Fruit fly (Drosophila melanogaster): ENCODE measurements around the gene CG14989.

Gene CG14989

DNA sequence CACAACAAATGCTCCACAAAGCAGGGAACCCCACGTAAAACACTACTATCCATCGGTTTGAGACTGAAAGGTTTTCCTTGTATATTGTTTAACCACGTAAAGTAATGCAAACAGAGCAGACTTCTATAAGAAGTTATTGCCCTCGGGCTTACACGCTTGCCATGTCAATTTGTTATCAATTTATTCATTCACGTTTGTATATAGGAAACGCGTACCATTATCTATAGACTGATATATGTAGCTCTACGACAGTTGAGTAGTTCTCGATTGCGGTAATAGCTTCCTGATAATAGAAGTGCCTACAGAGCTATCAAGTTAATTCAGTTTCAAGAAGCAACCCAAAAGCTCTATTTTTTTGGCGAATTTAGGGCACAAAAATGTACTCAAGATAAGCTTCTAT lies 11.8 kb downstream of the CG14989 start:
- TF ChIP-seq h (optimal IDR thresholded peaks at IDR 0.05) (no peak), psq (optimal IDR thresholded peaks at IDR 0.05) (no peak), insv (optimal IDR thresholded peaks at IDR 0.05) (no peak), Myc (optimal IDR thresholded peaks at IDR 0.05) (no peak)

- TF ChIP-seq h (optimal IDR thresholded peaks at IDR 0.05) (no peak), Myc (optimal IDR thresholded peaks at IDR 0.05) (no peak), psq (optimal IDR thresholded peaks at IDR 0.05) (no peak), insv (optimal IDR thresholded peaks at IDR 0.05) (no peak), Sin3A (optimal IDR thresholded peaks at IDR 0.05) (no peak), ttk (optimal IDR thresholded peaks at IDR 0.05) (no peak)
Measured at dm6 chr3L:4102496-4103257, 15.3 kb downstream of the CG14989 start, which contains the start of gene CG14995. Gene CG14995, minus strand, starts transcription at chr3L:4103256.

- no peak for TF ChIP-seq ttk (optimal IDR thresholded peaks at IDR 0.05)
- no peak for TF ChIP-seq insv (optimal IDR thresholded peaks at IDR 0.05)
- no peak for TF ChIP-seq Sin3A (optimal IDR thresholded peaks at IDR 0.05)
- peak; percentile 94 for TF ChIP-seq psq (optimal IDR thresholded peaks at IDR 0.05)
Measured at dm6 chr3L:4103258-4104247, 16.2 kb downstream of the CG14989 start, which contains the start of gene Fit1. Gene Fit1, plus strand, starts transcription at chr3L:4103564.

DNA sequence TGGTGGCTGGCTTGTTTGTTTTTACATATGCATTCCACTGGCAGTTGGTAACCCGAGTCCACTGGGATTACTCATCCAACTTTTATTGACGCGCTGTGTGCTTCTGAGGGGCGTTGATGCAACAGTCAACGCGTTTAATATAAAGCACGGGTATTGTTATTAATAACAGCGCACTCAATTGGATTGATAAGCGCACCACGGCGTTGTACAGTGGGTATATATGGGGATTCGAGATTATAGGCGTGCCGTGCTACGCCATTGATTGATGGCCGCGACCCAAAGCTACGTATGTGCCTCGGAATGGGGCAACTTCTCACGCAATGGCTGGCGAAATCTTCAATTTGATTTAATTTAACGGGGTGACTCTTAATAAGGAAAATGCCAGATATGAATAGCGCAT lies 19.7 kb downstream of the CG14989 start:
- TF ChIP-seq insv (optimal IDR thresholded peaks at IDR 0.05) (no peak), psq (optimal IDR thresholded peaks at IDR 0.05) (no peak), ttk (optimal IDR thresholded peaks at IDR 0.05) (no peak), Sin3A (optimal IDR thresholded peaks at IDR 0.05) (no peak), h (optimal IDR thresholded peaks at IDR 0.05) (no peak), Myc (optimal IDR thresholded peaks at IDR 0.05) (no peak)

dm6 chr3L:4108072-4108843 lies 20.9 kb downstream of the CG14989 start, which contains the start of gene Ack:
Gene Ack, plus strand, starts transcription at chr3L:4108186.
- TF ChIP-seq Sin3A (optimal IDR thresholded peaks at IDR 0.05) (no peak), ttk (optimal IDR thresholded peaks at IDR 0.05) (no peak), insv (optimal IDR thresholded peaks at IDR 0.05) (no peak)

DNA sequence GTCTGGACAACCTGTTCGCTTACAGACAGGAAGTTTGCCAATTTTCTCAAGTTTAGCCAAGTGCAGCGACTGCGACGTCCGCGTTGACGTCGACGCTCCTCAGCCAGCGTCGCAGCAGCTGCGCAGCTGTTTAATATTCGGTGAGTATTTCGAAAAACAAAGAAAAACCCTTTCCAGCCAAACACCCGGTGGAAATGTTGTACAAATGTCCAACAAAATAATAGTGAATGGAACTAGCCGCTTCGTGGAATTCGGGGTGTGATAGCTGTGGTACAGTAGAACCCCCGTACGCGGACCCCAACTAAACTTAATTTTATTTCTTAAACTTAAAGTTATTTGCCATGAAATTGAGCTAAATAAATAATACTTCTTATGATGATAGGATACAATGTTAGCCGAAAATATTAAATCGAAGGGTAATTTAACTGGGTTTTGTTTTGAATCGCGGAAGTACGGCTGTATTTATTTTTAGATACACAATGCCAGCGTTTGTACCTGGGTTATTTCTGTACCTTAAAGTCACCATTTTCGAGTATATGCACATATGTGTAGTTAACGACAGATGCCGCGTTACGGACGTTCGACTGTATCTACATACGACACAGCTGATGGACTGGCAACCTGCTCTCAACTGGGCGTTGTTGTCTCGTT lies 21.6 kb downstream of the CG14989 start:
- TF ChIP-seq Myc (optimal IDR thresholded peaks at IDR 0.05) (no peak), insv (optimal IDR thresholded peaks at IDR 0.05) (no peak), ttk (optimal IDR thresholded peaks at IDR 0.05) (no peak)

dm6 chr3L:4110212-4110611 lies 22.8 kb downstream of the CG14989 start:
- TF ChIP-seq Sin3A (optimal IDR thresholded peaks at IDR 0.05) (no peak), insv (optimal IDR thresholded peaks at IDR 0.05) (no peak), Myc (optimal IDR thresholded peaks at IDR 0.05) (no peak), h (optimal IDR thresholded peaks at IDR 0.05) (no peak), ttk (optimal IDR thresholded peaks at IDR 0.05) (no peak), psq (optimal IDR thresholded peaks at IDR 0.05) (no peak)

dm6 chr3L:4113998-4114397 lies 26.6 kb downstream of the CG14989 start:
- TF ChIP-seq Myc (optimal IDR thresholded peaks at IDR 0.05) (no peak), psq (optimal IDR thresholded peaks at IDR 0.05) (no peak), ttk (optimal IDR thresholded peaks at IDR 0.05) (no peak), Sin3A (optimal IDR thresholded peaks at IDR 0.05) (no peak), h (optimal IDR thresholded peaks at IDR 0.05) (no peak), insv (optimal IDR thresholded peaks at IDR 0.05) (no peak)

dm6 chr3L:4115107-4115506 lies 27.7 kb downstream of the CG14989 start:
- TF ChIP-seq ttk (optimal IDR thresholded peaks at IDR 0.05) (no peak), Sin3A (optimal IDR thresholded peaks at IDR 0.05) (no peak), Myc (optimal IDR thresholded peaks at IDR 0.05) (no peak), psq (optimal IDR thresholded peaks at IDR 0.05) (no peak), h (optimal IDR thresholded peaks at IDR 0.05) (no peak), insv (optimal IDR thresholded peaks at IDR 0.05) (no peak)

DNA sequence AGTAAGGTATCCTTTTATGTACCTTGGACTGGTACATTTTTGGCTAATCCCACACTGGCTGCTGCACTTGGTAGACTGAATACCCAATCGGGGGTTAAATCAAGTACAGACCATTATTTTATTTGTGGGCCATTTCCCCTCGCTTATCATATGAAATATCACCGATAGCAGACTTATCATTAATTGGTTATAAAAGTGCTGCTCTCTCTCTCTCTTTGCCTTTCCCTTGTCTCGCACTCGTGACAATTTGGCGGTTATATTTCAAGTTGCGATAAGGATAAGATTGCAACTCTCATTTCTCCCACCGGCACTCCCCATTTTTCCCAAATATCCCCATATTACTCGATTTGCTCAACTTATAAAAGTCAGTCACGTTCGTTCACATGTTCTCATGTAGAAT lies 28.3 kb downstream of the CG14989 start:
- TF ChIP-seq psq (optimal IDR thresholded peaks at IDR 0.05) (no peak), h (optimal IDR thresholded peaks at IDR 0.05) (no peak), Sin3A (optimal IDR thresholded peaks at IDR 0.05) (no peak), Myc (optimal IDR thresholded peaks at IDR 0.05) (no peak), ttk (optimal IDR thresholded peaks at IDR 0.05) (no peak), insv (optimal IDR thresholded peaks at IDR 0.05) (no peak)
